Worm (Caenorhabditis elegans) whole organism, L1 larva: ENCODE data around the gene lec-1.

Source experiments
- C16A3.4 ChIP-seq: fragments of 150-350 bp; optimal IDR thresholded peaks from 2 replicates; lab custom pipeline; 2014; ENCODE audit warnings: missing biosample characterization, missing genetic modification characterization
- Y116A8C.19 ChIP-seq: sonication (generic microtip); optimal IDR thresholded peaks from 2 replicates; lab custom pipeline; 2016; ENCODE audit warnings: missing compliant biosample characterization, missing genetic modification characterization, borderline replicate concordance
- aha-1 ChIP-seq: fragments of 150-350 bp; optimal IDR thresholded peaks from 2 replicates; lab custom pipeline; 2014; ENCODE audit warnings: missing biosample characterization, missing genetic modification characterization
- alr-1 ChIP-seq: fragments of 200-800 bp; sonication (Bioruptor generic); optimal IDR thresholded peaks from 2 replicates; lab custom pipeline; 2018; ENCODE audit warnings: borderline replicate concordance, mild to moderate bottlenecking, missing genetic modification characterization, missing compliant biosample characterization
- ama-1 ChIP-seq: fragments of 150-350 bp; optimal IDR thresholded peaks from 2 replicates; lab custom pipeline; 2014
- blmp-1 ChIP-seq: fragments of 150-350 bp; optimal IDR thresholded peaks from 2 replicates; lab custom pipeline; 2014; ENCODE audit warnings: missing biosample characterization, missing genetic modification characterization
- ceh-63 ChIP-seq: fragments of 200-800 bp; sonication (Bioruptor generic); optimal IDR thresholded peaks from 2 replicates; lab custom pipeline; 2018; ENCODE audit warnings: mild to moderate bottlenecking, missing genetic modification characterization, missing compliant biosample characterization
- ceh-8 ChIP-seq: fragments of 200-800 bp; sonication (Bioruptor generic); optimal IDR thresholded peaks from 2 replicates; lab custom pipeline; 2018; ENCODE audit warnings: mild to moderate bottlenecking, missing genetic modification characterization, moderate library complexity, missing compliant biosample characterization
- ceh-82 ChIP-seq, 3 experiments: fragments of 150-350 bp in 1 of 3; sonication (generic microtip) in 2 of 3; optimal IDR thresholded peaks; 2 replicates each; lab custom pipeline; 2014 to 2017; ENCODE audit warnings: missing biosample characterization in 3 of 3, missing genetic modification characterization in 3 of 3
- ceh-90 ChIP-seq: sonication (generic microtip); optimal IDR thresholded peaks from 2 replicates; lab custom pipeline; 2016; ENCODE audit warnings: missing genetic modification characterization, missing compliant biosample characterization
- dpl-1 ChIP-seq, 3 experiments: fragments of 150-350 bp in 2 of 3; sonication (generic microtip) in 1 of 3; optimal IDR thresholded peaks; 2 replicates each; lab custom pipeline; 2014 to 2017; ENCODE audit warnings: missing biosample characterization in 3 of 3, missing genetic modification characterization in 3 of 3, missing genetic modification reagents in 3 of 3
- efl-1 ChIP-seq, 4 experiments: fragments of 150-350 bp; optimal IDR thresholded peaks in 3 of 4; peaks in 1 of 4; 1 replicate in 1 of 4; 2 replicates in 3 of 4; lab custom pipeline; 2014; ENCODE audit warnings: missing biosample characterization in 2 of 4, missing genetic modification characterization in 2 of 4, missing genetic modification reagents in 2 of 4
- efl-3 ChIP-seq: fragments of 200-800 bp; sonication (Bioruptor generic); optimal IDR thresholded peaks from 2 replicates; lab custom pipeline; 2018; ENCODE audit warnings: mild to moderate bottlenecking, missing genetic modification characterization, missing compliant biosample characterization
- egl-13 ChIP-seq: sonication (generic microtip); optimal IDR thresholded peaks from 2 replicates; lab custom pipeline; 2016; ENCODE audit warnings: missing genotype, missing genetic modification reagents, missing genetic modification characterization, missing compliant biosample characterization
- elt-2 ChIP-seq: sonication (generic microtip); optimal IDR thresholded peaks from 2 replicates; lab custom pipeline; 2016; ENCODE audit warnings: missing genetic modification characterization, mild to moderate bottlenecking, inconsistent platforms, missing compliant biosample characterization, missing genetic modification reagents
- elt-3 ChIP-seq, 6 experiments: fragments of 150-350 bp in 1 of 6; sonication (generic microtip); optimal IDR thresholded peaks; 2 replicates each; lab custom pipeline; 2017 to 2018; ENCODE audit warnings: missing biosample characterization in 6 of 6, missing genetic modification characterization in 6 of 6, inconsistent platforms in 1 of 6
- ets-5 ChIP-seq: fragments of 200-800 bp; sonication (Bioruptor generic); IDR thresholded peaks from 2 replicates; pipeline ENCODE4 v1.3.6; 2022; ENCODE audit warnings: missing genetic modification characterization, missing compliant biosample characterization
- fkh-4 ChIP-seq: sonication (generic microtip); optimal IDR thresholded peaks from 2 replicates; lab custom pipeline; 2016; ENCODE audit warnings: missing compliant biosample characterization, missing genetic modification characterization, borderline replicate concordance
- hlh-4 ChIP-seq: sonication (generic microtip); optimal IDR thresholded peaks from 2 replicates; lab custom pipeline; 2016; ENCODE audit warnings: mild to moderate bottlenecking, missing genetic modification characterization, missing compliant biosample characterization
- irx-1 ChIP-seq: sonication (generic microtip); optimal IDR thresholded peaks from 2 replicates; lab custom pipeline; 2016; ENCODE audit warnings: missing genetic modification characterization, missing compliant biosample characterization
- lin-13 ChIP-seq: fragments of 150-350 bp; optimal IDR thresholded peaks from 2 replicates; lab custom pipeline; 2014; ENCODE audit warnings: missing biosample characterization, missing genetic modification reagents, missing genetic modification characterization
- lin-15B ChIP-seq: fragments of 150-350 bp; sonication (generic microtip); optimal IDR thresholded peaks from 3 replicates; lab custom pipeline; 2014; ENCODE audit warnings: missing biosample characterization, missing genetic modification characterization
- lin-35 ChIP-seq, 2 experiments: fragments of 150-350 bp; optimal IDR thresholded peaks; 2 replicates each; lab custom pipeline; 2014; ENCODE audit warnings: missing biosample characterization in 2 of 2, missing genetic modification characterization in 2 of 2, missing genetic modification reagents in 2 of 2
- lin-39 ChIP-seq: fragments of 150-350 bp; optimal IDR thresholded peaks from 2 replicates; lab custom pipeline; 2014; ENCODE audit warnings: missing biosample characterization, missing genetic modification reagents, missing genetic modification characterization
- lsy-2 ChIP-seq, 2 experiments: fragments of 150-350 bp; optimal IDR thresholded peaks; 2 replicates each; lab custom pipeline; 2014; ENCODE audit warnings: missing biosample characterization in 2 of 2, missing genetic modification characterization in 2 of 2
- mab-9 ChIP-seq: fragments of 200-800 bp; sonication (Bioruptor generic); IDR thresholded peaks from 2 replicates; pipeline ENCODE4 v1.3.6; 2022; ENCODE audit warnings: missing genetic modification reagents, missing genetic modification characterization, missing compliant biosample characterization
- mdl-1 ChIP-seq, 2 experiments: fragments of 150-350 bp; optimal IDR thresholded peaks; 2 replicates each; lab custom pipeline; 2014 to 2017; ENCODE audit warnings: missing biosample characterization in 2 of 2, missing genetic modification characterization in 2 of 2, inconsistent platforms in 1 of 2
- mep-1 ChIP-seq: fragments of 150-350 bp; optimal IDR thresholded peaks from 2 replicates; lab custom pipeline; 2014; ENCODE audit warnings: missing biosample characterization, missing genetic modification characterization
- nhr-12 ChIP-seq: sonication (generic microtip); optimal IDR thresholded peaks from 2 replicates; lab custom pipeline; 2017; ENCODE audit warnings: missing biosample characterization, missing genetic modification characterization
- nhr-20 ChIP-seq: sonication (generic microtip); optimal IDR thresholded peaks from 2 replicates; lab custom pipeline; 2016; ENCODE audit warnings: mild to moderate bottlenecking, missing genetic modification characterization, missing compliant biosample characterization
- nhr-28 ChIP-seq: fragments of 150-350 bp; optimal IDR thresholded peaks from 2 replicates; lab custom pipeline; 2014; ENCODE audit warnings: missing biosample characterization, missing genetic modification characterization
- nhr-76 ChIP-seq: sonication (generic microtip); optimal IDR thresholded peaks from 2 replicates; lab custom pipeline; 2017; ENCODE audit warnings: missing biosample characterization, missing genetic modification characterization
- nhr-77 ChIP-seq: fragments of 150-350 bp; optimal IDR thresholded peaks from 2 replicates; lab custom pipeline; 2014; ENCODE audit warnings: missing biosample characterization, missing genetic modification characterization
- nhr-84 ChIP-seq: sonication (generic microtip); optimal IDR thresholded peaks from 2 replicates; lab custom pipeline; 2017; ENCODE audit warnings: missing biosample characterization, missing genetic modification characterization
- nhr-90 ChIP-seq: sonication (generic microtip); optimal IDR thresholded peaks from 2 replicates; lab custom pipeline; 2016; ENCODE audit warnings: mild to moderate bottlenecking, missing genetic modification characterization, missing compliant biosample characterization; ENCODE audit not compliant: poor library complexity
- pax-3 ChIP-seq: fragments of 200-800 bp; sonication (Bioruptor generic); optimal IDR thresholded peaks from 2 replicates; lab custom pipeline; 2018; ENCODE audit warnings: mild to moderate bottlenecking, missing genetic modification characterization, moderate library complexity, missing compliant biosample characterization
- skn-1 ChIP-seq: fragments of 150-350 bp; optimal IDR thresholded peaks from 2 replicates; lab custom pipeline; 2014; ENCODE audit warnings: missing biosample characterization, missing genetic modification characterization
- sox-4 ChIP-seq: sonication (generic microtip); optimal IDR thresholded peaks from 2 replicates; lab custom pipeline; 2016; ENCODE audit warnings: missing genetic modification characterization, missing compliant biosample characterization
- swsn-7 ChIP-seq: sonication (generic microtip); optimal IDR thresholded peaks from 2 replicates; lab custom pipeline; 2016; ENCODE audit warnings: missing genetic modification characterization, missing compliant biosample characterization
- tlp-1 ChIP-seq: fragments of 150-350 bp; optimal IDR thresholded peaks from 2 replicates; lab custom pipeline; 2014; ENCODE audit warnings: missing biosample characterization, missing genetic modification characterization
- unc-130 ChIP-seq: fragments of 150-350 bp; optimal IDR thresholded peaks from 2 replicates; lab custom pipeline; 2017; ENCODE audit warnings: missing biosample characterization, missing genetic modification characterization, inconsistent platforms
- unc-62 ChIP-seq: fragments of 150-350 bp; optimal IDR thresholded peaks from 2 replicates; lab custom pipeline; 2014; ENCODE audit warnings: missing biosample characterization, missing genetic modification reagents, missing genetic modification characterization
- zag-1 ChIP-seq: fragments of 150-350 bp; optimal IDR thresholded peaks from 2 replicates; lab custom pipeline; 2014; ENCODE audit warnings: missing biosample characterization, missing genetic modification characterization
- ztf-11 ChIP-seq, 2 experiments: sonication (generic microtip); optimal IDR thresholded peaks; 2 replicates each; lab custom pipeline; 2016 to 2017; ENCODE audit warnings: missing genetic modification characterization in 2 of 2, missing biosample characterization in 1 of 2, missing compliant biosample characterization in 1 of 2
- ztf-4 ChIP-seq: fragments of 150-350 bp; optimal IDR thresholded peaks from 2 replicates; lab custom pipeline; 2014; ENCODE audit warnings: missing biosample characterization, missing genetic modification characterization

Gene lec-1

ce11 chrII:13156971-13157370 lies 38.4 kb upstream of the lec-1 start, which contains the start of the genes hpr-17 and F32A11.1 (continued):
- TF ChIP-seq ceh-82 (tag; optimal IDR thresholded peaks at IDR 0.05; lab: Kevin White, UChicago) (peak; percentile 78 to 92 (median 88)), ceh-63 (GFP tag; lab: Kevin White, UChicago) (no peak), nhr-76 (no peak)

DNA sequence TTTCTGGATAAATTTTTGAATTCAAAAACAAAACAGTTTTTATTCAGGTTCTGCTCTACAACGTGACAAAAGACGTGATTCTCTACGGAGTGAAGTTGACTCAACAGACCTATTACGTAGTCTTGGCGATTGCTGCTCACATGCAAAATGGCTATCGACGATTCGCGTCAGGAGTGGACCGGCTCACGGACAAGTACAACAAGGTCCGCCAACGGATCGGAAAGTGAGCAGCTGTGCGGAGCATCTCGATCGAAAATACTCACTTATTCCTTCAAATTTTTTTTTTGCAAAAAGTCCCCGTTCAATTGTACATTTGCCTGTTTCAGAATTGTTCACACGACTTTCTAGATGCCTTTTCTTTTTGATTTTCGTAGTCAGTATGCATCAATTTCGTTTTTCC lies 35.5 kb upstream of the lec-1 start:
- no peak for TF ChIP-seq unc-62 (GFP tag; lab: Kevin White, UChicago)
- no peak for TF ChIP-seq lin-13 (GFP tag; lab: Kevin White, UChicago)
- no peak for TF ChIP-seq lin-35 (GFP tag; optimal IDR thresholded peaks at IDR 0.05; lab: Kevin White, UChicago)
- TF ChIP-seq efl-1 (optimal IDR thresholded peaks at IDR 0.05; lab: Kevin White, UChicago), result no peak
- TF ChIP-seq efl-1 (GFP tag; optimal IDR thresholded peaks at IDR 0.05 in 1 of 2; lab: Kevin White, UChicago), result peak in 1 of 2 experiments; percentile 91

DNA sequence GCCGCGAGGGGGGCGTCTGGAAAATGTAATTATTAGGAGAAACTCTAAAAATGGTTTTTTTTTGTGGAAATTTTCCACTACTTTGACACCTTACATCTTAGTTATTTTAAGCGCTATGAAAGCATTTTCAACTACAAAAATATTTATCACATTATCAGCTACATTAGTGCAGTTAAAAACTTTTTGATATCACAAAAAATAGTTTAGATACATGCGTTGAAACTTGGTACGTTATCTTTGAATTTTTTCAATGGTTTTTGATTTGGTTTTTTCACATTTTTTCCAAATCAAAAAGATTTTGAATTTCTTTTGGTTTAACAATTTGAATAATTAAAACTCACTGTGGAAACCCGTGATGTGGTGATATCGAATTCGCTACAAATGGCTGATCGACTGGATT lies 32.3 kb upstream of the lec-1 start:
- TF ChIP-seq nhr-90 (tag; lab: Kevin White, UChicago), result no peak
- no peak for TF ChIP-seq tlp-1 (tag; lab: Kevin White, UChicago)
- no peak for TF ChIP-seq nhr-84 (tag; lab: Kevin White, UChicago)
- TF ChIP-seq Y116A8C.19 (tag; lab: Kevin White, UChicago), result no peak
- no peak for TF ChIP-seq ztf-11 (tag; optimal IDR thresholded peaks at IDR 0.05; lab: Kevin White, UChicago)
- TF ChIP-seq hlh-4 (tag; lab: Kevin White, UChicago), result no peak
- no peak for TF ChIP-seq ceh-8 (GFP tag; lab: Kevin White, UChicago)
- TF ChIP-seq fkh-4 (tag; lab: Kevin White, UChicago), result no peak
- no peak for TF ChIP-seq blmp-1 (tag; lab: Kevin White, UChicago)
- TF ChIP-seq efl-3, result no peak
- TF ChIP-seq pax-3 (tag; lab: Kevin White, UChicago), result no peak
- TF ChIP-seq lin-15B (tag; lab: Kevin White, UChicago), result no peak
- no peak for TF ChIP-seq lin-39 (tag; lab: Kevin White, UChicago)
- TF ChIP-seq swsn-7 (tag; lab: Kevin White, UChicago), result no peak
- no peak for TF ChIP-seq nhr-20 (tag; lab: Kevin White, UChicago)
- TF ChIP-seq sox-4 (tag; lab: Kevin White, UChicago), result no peak
- no peak for TF ChIP-seq nhr-28 (tag; lab: Kevin White, UChicago)
- no peak for TF ChIP-seq lsy-2 (tag; optimal IDR thresholded peaks at IDR 0.05; lab: Kevin White, UChicago)

- no peak for TF ChIP-seq ama-1 (lab: Kevin White, UChicago)
- no peak for TF ChIP-seq C16A3.4 (tag; lab: Kevin White, UChicago)
- TF ChIP-seq unc-130, result no peak
- no peak for TF ChIP-seq mab-9 (GFP tag; lab: Robert Waterston, UW)
- no peak for TF ChIP-seq zag-1 (tag; lab: Kevin White, UChicago)
- TF ChIP-seq nhr-12 (tag; lab: Kevin White, UChicago), result no peak
- TF ChIP-seq alr-1 (tag; lab: Kevin White, UChicago), result no peak
- TF ChIP-seq elt-3 (tag; optimal IDR thresholded peaks at IDR 0.05; lab: Kevin White, UChicago), result no peak
- no peak for TF ChIP-seq nhr-77 (tag; lab: Kevin White, UChicago)
Measured at ce11 chrII:13164062-13164461, 31.3 kb upstream of the lec-1 start.

DNA sequence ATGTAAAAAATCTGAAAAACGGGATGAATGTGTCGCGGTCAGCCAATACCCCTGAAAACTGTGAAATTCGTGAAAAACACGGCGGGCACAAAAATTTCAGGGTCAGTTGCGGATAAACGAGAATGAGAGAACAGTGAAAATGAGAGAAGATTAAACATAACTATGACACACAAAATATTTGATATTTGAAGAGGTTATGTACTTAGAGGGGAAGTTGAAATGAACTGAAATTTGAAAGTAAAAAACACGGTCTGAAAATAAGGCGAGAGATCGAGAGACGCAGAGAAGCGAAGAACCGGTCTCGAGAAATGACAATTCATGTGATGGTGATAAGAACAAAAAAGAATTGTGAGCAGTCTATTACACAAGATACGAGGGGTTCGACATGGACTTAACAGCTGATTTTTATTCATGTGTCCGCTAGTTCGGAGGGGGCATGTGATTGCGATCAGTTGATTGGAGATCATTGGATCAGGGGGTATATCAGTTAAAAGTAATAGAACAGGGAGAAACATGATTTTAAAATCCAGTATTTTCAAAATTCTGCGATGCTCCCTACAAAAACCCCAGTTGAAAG lies 29.6 kb upstream of the lec-1 start, which contains the start of gene moe-3:
Gene moe-3 (minus strand): TSS at position 51 of the 577 bp plus-strand sequence.
- TF ChIP-seq ztf-4 (tag; lab: Kevin White, UChicago) (no peak), egl-13 (tag; lab: Kevin White, UChicago) (no peak), mdl-1 (tag; optimal IDR thresholded peaks at IDR 0.05; lab: Kevin White, UChicago) (no peak), nhr-76 (no peak), ets-5 (GFP tag; lab: Robert Waterston, UW) (no peak), mep-1 (no peak), irx-1 (no peak), dpl-1 (GFP tag; optimal IDR thresholded peaks at IDR 0.05; lab: Kevin White, UChicago) (peak in 1 of 3 experiments; percentile 17), skn-1 (tag; lab: Kevin White, UChicago) (no peak), aha-1 (no peak), efl-3 (no peak), nhr-20 (tag; lab: Kevin White, UChicago) (peak; percentile 30), tlp-1 (tag; lab: Kevin White, UChicago) (no peak), ceh-90 (tag; lab: Kevin White, UChicago) (no peak), elt-2 (tag; lab: Kevin White, UChicago) (peak; percentile 22), ceh-63 (GFP tag; lab: Kevin White, UChicago) (no peak)
